Worm (Caenorhabditis elegans): ENCODE measurements around the gene unc-85.

Gene unc-85

ce11 chrII:4698266-4698771 is 3.5 kb upstream of the unc-85 start, which contains the start of the genes rpn-5 and scc-1 (continued):
- TF ChIP-seq hmg-1.1 (GFP tag; IDR thresholded peaks at IDR 0.05) (no peak), lim-7 (GFP tag; IDR thresholded peaks at IDR 0.05) (no peak)

ce11 chrII:4703011-4703410 is 1.1 kb downstream of the unc-85 start:
- TF ChIP-seq R02D3.7 (tag; optimal IDR thresholded peaks at IDR 0.05): no peak
- peak; percentile 61 for TF ChIP-seq lin-38 (GFP tag; IDR thresholded peaks at IDR 0.05)
- peak; percentile 7 for TF ChIP-seq mep-1 (tag; optimal IDR thresholded peaks at IDR 0.05)
- peak; percentile 7 for TF ChIP-seq unc-130 (GFP tag; optimal IDR thresholded peaks at IDR 0.05)
- TF ChIP-seq F49E8.2 (tag; optimal IDR thresholded peaks at IDR 0.05; ENCODE audit: borderline replicate concordance): peak; percentile 9
- TF ChIP-seq nhr-102 (tag; optimal IDR thresholded peaks at IDR 0.05): no peak

ce11 chrII:4706359-4706871 is 4.5 kb downstream of the unc-85 start, which contains the start of the genes F10G7.9 and tsn-1:
TSS of gene F10G7.9 (minus strand) at chrII:4706485.
TSS of gene tsn-1 (plus strand) at chrII:4706821.
- TF ChIP-seq lir-3 (tag; optimal IDR thresholded peaks at IDR 0.05) (no peak), Y48G9A.11 (GFP tag; IDR thresholded peaks at IDR 0.05) (peak; percentile 18; the same call in 1 of the 2 replicates), F49E8.2 (tag; optimal IDR thresholded peaks at IDR 0.05; ENCODE audit: borderline replicate concordance) (peak; percentile 21), mdl-1 (tag; optimal IDR thresholded peaks at IDR 0.05) (peak in 1 of 2 experiments; percentile 24), pha-4 (GFP tag; IDR thresholded peaks at IDR 0.05) (no peak), pha-4 (tag; optimal IDR thresholded peaks at IDR 0.05) (peak; percentile 23), mdt-29 (GFP tag; IDR thresholded peaks at IDR 0.05) (no peak), hlh-30 (tag; optimal IDR thresholded peaks at IDR 0.05; ENCODE audit: insufficient read depth) (peak; percentile 73), hlh-11 (tag; optimal IDR thresholded peaks at IDR 0.05) (peak; percentile 64), ama-1 (optimal IDR thresholded peaks at IDR 0.05) (no peak), lin-29 (GFP tag; IDR thresholded peaks at IDR 0.05) (no peak), pqm-1 (tag; optimal IDR thresholded peaks at IDR 0.05) (peak; percentile 51), ceh-82 (tag; optimal IDR thresholded peaks at IDR 0.05) (no peak), nhr-111 (GFP tag; optimal IDR thresholded peaks at IDR 0.05) (no peak), hmg-1.1 (GFP tag; IDR thresholded peaks at IDR 0.05) (peak; percentile 57; the same call in 1 of the 2 replicates), rbr-2 (tag; optimal IDR thresholded peaks at IDR 0.05) (peak; percentile 0), egl-27 (tag; optimal IDR thresholded peaks at IDR 0.05) (no peak), snpc-1.2 (GFP tag; IDR thresholded peaks at IDR 0.05) (no peak), nhr-25 (tag; optimal IDR thresholded peaks at IDR 0.05; ENCODE audit: borderline replicate concordance, insufficient read depth) (peak; percentile 46), hif-1 (tag; optimal IDR thresholded peaks at IDR 0.05) (peak in 1 of 2 experiments; percentile 11), aly-2 (tag; optimal IDR thresholded peaks at IDR 0.05) (no peak), fos-1 (tag; optimal IDR thresholded peaks at IDR 0.05) (no peak), dpl-1 (GFP tag; optimal IDR thresholded peaks at IDR 0.05) (peak; percentile 70), lin-38 (GFP tag; IDR thresholded peaks at IDR 0.05) (peak; percentile 75), nhr-6 (tag; optimal IDR thresholded peaks at IDR 0.05) (peak; percentile 67), T20F7.1 (GFP tag; optimal IDR thresholded peaks at IDR 0.05) (no peak), F37D6.2 (tag; optimal IDR thresholded peaks at IDR 0.05) (no peak), T26A8.4 (GFP tag; IDR thresholded peaks at IDR 0.05) (peak; percentile 58; the same call in 1 of the 2 replicates), lin-1 (GFP tag; IDR thresholded peaks at IDR 0.05) (no peak), lin-13 (GFP tag; optimal IDR thresholded peaks at IDR 0.05) (peak; percentile 75), madf-5 (GFP tag; IDR thresholded peaks at IDR 0.05) (no peak), nhr-11 (tag; optimal IDR thresholded peaks at IDR 0.05) (peak; percentile 5), F44E2.7 (GFP tag; IDR thresholded peaks at IDR 0.05) (no peak), fkh-10 (GFP tag; optimal IDR thresholded peaks at IDR 0.05) (peak; percentile 5), mep-1 (tag; optimal IDR thresholded peaks at IDR 0.05) (peak; percentile 63), zag-1 (tag; optimal IDR thresholded peaks at IDR 0.05) (no peak), F10B5.3 (tag; optimal IDR thresholded peaks at IDR 0.05) (no peak), unc-130 (GFP tag; optimal IDR thresholded peaks at IDR 0.05) (peak; percentile 11), lin-15B (tag; optimal IDR thresholded peaks at IDR 0.05) (no peak), mxl-3 (GFP tag; optimal IDR thresholded peaks at IDR 0.05) (peak; percentile 36), set-16 (GFP tag; IDR thresholded peaks at IDR 0.05) (no peak), jun-1 (tag; optimal IDR thresholded peaks at IDR 0.05) (no peak), lsy-2 (tag; optimal IDR thresholded peaks at IDR 0.05) (peak; percentile 70 to 97)

Data from whole organism, L4 larva.